Worm (Caenorhabditis elegans): ENCODE measurements around the gene Y47D3A.20.

Gene Y47D3A.20

ce11 chrIII:11290554-11290953 lies 15.7 kb downstream of the Y47D3A.20 start, which contains the start of the genes gly-9, mib-1 and smc-3 (continued):
- TF ChIP-seq let-607 (tag; optimal IDR thresholded peaks at IDR 0.05) (no peak), mcd-1 (GFP tag; IDR thresholded peaks at IDR 0.05) (peak; percentile 67), T07F8.4 (tag; optimal IDR thresholded peaks at IDR 0.05) (no peak), Y53F4B.3 (GFP tag; IDR thresholded peaks at IDR 0.05) (no peak), lin-35 (GFP tag; optimal IDR thresholded peaks at IDR 0.05) (peak in 1 of 3 experiments; percentile 17), snpc-3.4 (tag; optimal IDR thresholded peaks at IDR 0.05) (no peak), F33H1.4 (GFP tag; IDR thresholded peaks at IDR 0.05) (peak; percentile 60), nfya-2 (GFP tag; IDR thresholded peaks at IDR 0.05) (no peak), aptf-3 (GFP tag; IDR thresholded peaks at IDR 0.05) (no peak), die-1 (tag; optimal IDR thresholded peaks at IDR 0.05) (no peak), nfya-1 (tag; optimal IDR thresholded peaks at IDR 0.05; ENCODE audit: borderline replicate concordance, insufficient read depth) (no peak), attf-3 (GFP tag; conservative IDR thresholded peaks at IDR 0.05) (0 out of 2 replicates have a peak, but pooled peaks have one; percentile 7), egrh-3 (GFP tag; IDR thresholded peaks at IDR 0.05) (no peak), egl-44 (GFP tag; IDR thresholded peaks at IDR 0.05) (no peak), hlh-12 (tag; optimal IDR thresholded peaks at IDR 0.05) (no peak), somi-1 (GFP tag; optimal IDR thresholded peaks at IDR 0.05) (no peak), egl-18 (GFP tag; IDR thresholded peaks at IDR 0.05) (no peak), fkh-3 (tag; optimal IDR thresholded peaks at IDR 0.05) (no peak), sea-2 (GFP tag; IDR thresholded peaks at IDR 0.05) (no peak), F57A8.1 (GFP tag; optimal IDR thresholded peaks at IDR 0.05) (no peak), nhr-27 (tag; optimal IDR thresholded peaks at IDR 0.05) (no peak), mxl-1 (tag; optimal IDR thresholded peaks at IDR 0.05) (no peak), him-1 (tag; optimal IDR thresholded peaks at IDR 0.05) (no peak), ceh-91 (GFP tag; IDR thresholded peaks at IDR 0.05) (peak; percentile 42), tbx-9 (tag; optimal IDR thresholded peaks at IDR 0.05; ENCODE audit: borderline replicate concordance) (no peak), unc-130 (GFP tag; optimal IDR thresholded peaks at IDR 0.05) (peak; percentile 71), dpff-1 (tag; optimal IDR thresholded peaks at IDR 0.05) (no peak), ztf-22 (GFP tag; optimal IDR thresholded peaks at IDR 0.05) (no peak), F23B12.7 (tag; optimal IDR thresholded peaks at IDR 0.05; ENCODE audit: insufficient read depth) (no peak), rpc-1 (optimal IDR thresholded peaks at IDR 0.05) (no peak), rpc-1 (tag; optimal IDR thresholded peaks at IDR 0.05) (no peak), Y95B8A.8 (GFP tag; IDR thresholded peaks at IDR 0.05) (no peak), lin-54 (GFP tag; optimal IDR thresholded peaks at IDR 0.05) (peak; percentile 87), ztf-6 (GFP tag; IDR thresholded peaks at IDR 0.05) (0 out of 2 replicates have a peak, but pooled peaks have one; percentile 16), madf-10 (tag; optimal IDR thresholded peaks at IDR 0.05) (peak; percentile 84), ztf-28 (GFP tag; IDR thresholded peaks at IDR 0.05) (peak; percentile 76; the same call in 1 of the 2 replicates), T26A5.8 (tag; optimal IDR thresholded peaks at IDR 0.05) (no peak), K11D2.4 (GFP tag; IDR thresholded peaks at IDR 0.05) (no peak), sdz-38 (tag; optimal IDR thresholded peaks at IDR 0.05) (no peak), efl-1 (GFP tag; optimal IDR thresholded peaks at IDR 0.05) (peak; percentile 73), Y67H2A.10 (GFP tag; conservative IDR thresholded peaks at IDR 0.05) (0 out of 2 replicates have a peak, but pooled peaks have one; percentile 8), lag-1 (GFP tag; IDR thresholded peaks at IDR 0.05) (no peak), cebp-1 (GFP tag; IDR thresholded peaks at IDR 0.05) (no peak), cebp-1 (tag; optimal IDR thresholded peaks at IDR 0.05) (peak; percentile 52), ama-1 (optimal IDR thresholded peaks at IDR 0.05) (no peak), ama-1 (GFP tag; optimal IDR thresholded peaks at IDR 0.05) (no peak), ceh-79 (tag; optimal IDR thresholded peaks at IDR 0.05) (no peak), bed-1 (GFP tag; IDR thresholded peaks at IDR 0.05) (no peak), F57C9.4 (tag; optimal IDR thresholded peaks at IDR 0.05) (no peak), snpc-1.1 (tag; optimal IDR thresholded peaks at IDR 0.05; ENCODE audit: insufficient read depth) (no peak)

Measured in whole organism, young adult.